Worm (Caenorhabditis elegans) whole organism, midembryonic: ENCODE data around the gene F53F4.2.

Experiments used
- T22C8.4 ChIP-seq: fragments of 200-800 bp; sonication (Bioruptor generic); IDR thresholded peaks from 2 replicates; pipeline ENCODE4 v1.3.6; 2022; ENCODE audit warnings: missing genetic modification characterization, missing compliant biosample characterization
- cog-1 ChIP-seq: sonication (generic microtip); optimal IDR thresholded peaks from 2 replicates; lab custom pipeline; 2016; ENCODE audit warnings: missing genetic modification characterization, missing compliant biosample characterization
- flt-1 ChIP-seq: fragments of 200-800 bp; sonication (Bioruptor generic); IDR thresholded peaks from 2 replicates; pipeline ENCODE4 v1.3.6; 2022; ENCODE audit warnings: missing genetic modification characterization, missing compliant biosample characterization
- klf-2 ChIP-seq: fragments of 200-800 bp; sonication (Bioruptor generic); conservative IDR thresholded peaks from 2 replicates; pipeline ENCODE4 v1.3.6; 2022; ENCODE audit warnings: missing genetic modification reagents, missing genetic modification characterization, missing compliant biosample characterization
- ref-1 ChIP-seq: fragments of 200-800 bp; sonication (Bioruptor generic); conservative IDR thresholded peaks from 2 replicates; pipeline ENCODE4 v1.3.6; 2022; ENCODE audit warnings: missing genetic modification reagents, missing genetic modification characterization, missing compliant biosample characterization
- tab-1 ChIP-seq: fragments of 200-800 bp; sonication (Bioruptor generic); IDR thresholded peaks from 2 replicates; pipeline ENCODE4 v1.3.6; 2022; ENCODE audit warnings: missing genetic modification characterization, missing compliant biosample characterization
- ztf-23 ChIP-seq: fragments of 200-800 bp; sonication (Bioruptor generic); IDR thresholded peaks from 2 replicates; pipeline ENCODE4 v1.3.6; 2022; ENCODE audit warnings: missing genetic modification reagents, missing genetic modification characterization, missing compliant biosample characterization
- ztf-29 ChIP-seq: fragments of 200-800 bp; sonication (Bioruptor generic); IDR thresholded peaks from 2 replicates; pipeline ENCODE4 v1.3.6; 2022; ENCODE audit warnings: missing genetic modification reagents, missing genetic modification characterization, missing compliant biosample characterization

ce11 chrV:13568533-13568932, 20.9 kb downstream of the F53F4.2 start, which contains the start of the genes nuaf-1 and bir-2:
- TF ChIP-seq flt-1 (GFP tag; lab: Robert Waterston, UW), result no peak
- no peak for TF ChIP-seq klf-2
- no peak for TF ChIP-seq cog-1 (tag; lab: Kevin White, UChicago)
- no peak for TF ChIP-seq ztf-29
- TF ChIP-seq ztf-23 (GFP tag; lab: Robert Waterston, UW), result no peak
- no peak for TF ChIP-seq ref-1 (GFP tag; lab: Robert Waterston, UW)
- no peak for TF ChIP-seq T22C8.4 (GFP tag; lab: Robert Waterston, UW)
- TF ChIP-seq tab-1 (GFP tag; lab: Robert Waterston, UW), result no peak
